Worm (Caenorhabditis elegans) whole organism, young adult: ENCODE measurements around the gene T02B11.9.

Source experiments
- B0019.2 ChIP-seq: fragments of 200-800 bp; sonication (Bioruptor generic); conservative IDR thresholded peaks from 2 replicates; pipeline ENCODE4 v1.3.6; 2022; ENCODE audit warnings: missing genetic modification reagents, missing genetic modification characterization, missing compliant biosample characterization
- B0261.1 ChIP-seq: sonication (generic microtip); optimal IDR thresholded peaks from 2 replicates; lab custom pipeline; 2016; ENCODE audit warnings: mild to moderate bottlenecking, missing genetic modification characterization, moderate library complexity, missing compliant biosample characterization
- B0336.3 ChIP-seq: fragments of 200-800 bp; sonication (Bioruptor generic); IDR thresholded peaks from 2 replicates; pipeline ENCODE4 v1.3.6; 2022; ENCODE audit warnings: missing genetic modification characterization, missing compliant biosample characterization
- C17E4.6 ChIP-seq: fragments of 200-800 bp; sonication (Bioruptor generic); IDR thresholded peaks from 2 replicates; pipeline ENCODE4 v1.3.6; 2022; ENCODE audit warnings: missing genetic modification reagents, missing genetic modification characterization, missing compliant biosample characterization
- F57C9.4 ChIP-seq: sonication (generic microtip); optimal IDR thresholded peaks from 2 replicates; lab custom pipeline; 2017; ENCODE audit warnings: mild to moderate bottlenecking, missing genetic modification characterization, missing compliant biosample characterization
- K11D2.4 ChIP-seq: fragments of 200-800 bp; sonication (Bioruptor generic); IDR thresholded peaks from 2 replicates; pipeline ENCODE4 v1.3.6; 2022; ENCODE audit warnings: missing genetic modification reagents, missing genetic modification characterization, missing compliant biosample characterization
- Y79H2A.3 ChIP-seq: fragments of 200-800 bp; sonication (Bioruptor generic); conservative IDR thresholded peaks from 2 replicates; pipeline ENCODE4 v1.3.6; 2022; ENCODE audit warnings: missing genetic modification reagents, missing genetic modification characterization, missing compliant biosample characterization
- athp-1 ChIP-seq: sonication (generic microtip); optimal IDR thresholded peaks from 2 replicates; lab custom pipeline; 2017; ENCODE audit warnings: mild to moderate bottlenecking, missing genetic modification characterization, missing compliant biosample characterization
- attf-5 ChIP-seq: fragments of 200-800 bp; sonication (Bioruptor generic); optimal IDR thresholded peaks from 2 replicates; lab custom pipeline; 2018; ENCODE audit warnings: mild to moderate bottlenecking, missing genetic modification characterization, missing compliant biosample characterization
- attf-6 ChIP-seq: fragments of 200-800 bp; sonication (Bioruptor generic); IDR thresholded peaks from 2 replicates; pipeline ENCODE4 v1.3.6; 2022; ENCODE audit warnings: missing genetic modification reagents, missing genetic modification characterization, missing compliant biosample characterization
- bed-1 ChIP-seq: fragments of 200-800 bp; sonication (Bioruptor generic); IDR thresholded peaks from 2 replicates; pipeline ENCODE4 v1.3.6; 2022; ENCODE audit warnings: missing genetic modification reagents, missing genetic modification characterization, missing compliant biosample characterization
- ccch-3 ChIP-seq: fragments of 200-800 bp; sonication (Bioruptor generic); optimal IDR thresholded peaks from 2 replicates; lab custom pipeline; 2018; ENCODE audit warnings: mild to moderate bottlenecking, missing genetic modification characterization, missing compliant biosample characterization
- ceh-40 ChIP-seq: fragments of 200-800 bp; sonication (Bioruptor generic); IDR thresholded peaks from 2 replicates; pipeline ENCODE4 v1.3.6; 2022; ENCODE audit warnings: missing genetic modification characterization, missing compliant biosample characterization
- ceh-79 ChIP-seq: sonication (generic microtip); optimal IDR thresholded peaks from 2 replicates; lab custom pipeline; 2017; ENCODE audit warnings: mild to moderate bottlenecking, missing genetic modification characterization, missing compliant biosample characterization
- ceh-91 ChIP-seq: fragments of 200-800 bp; sonication (Bioruptor generic); IDR thresholded peaks from 2 replicates; pipeline ENCODE4 v1.3.6; 2022; ENCODE audit warnings: missing genetic modification reagents, missing genetic modification characterization, missing compliant biosample characterization
- dox-1 ChIP-seq: fragments of 200-800 bp; sonication (Bioruptor generic); IDR thresholded peaks from 2 replicates; pipeline ENCODE4 v1.3.6; 2022; ENCODE audit warnings: missing genetic modification reagents, missing genetic modification characterization, missing compliant biosample characterization
- dpl-1 ChIP-seq: fragments of 150-350 bp; optimal IDR thresholded peaks from 2 replicates; lab custom pipeline; 2014; ENCODE audit warnings: missing biosample characterization, missing genetic modification reagents, missing genetic modification characterization
- egl-18 ChIP-seq: fragments of 200-800 bp; sonication (Bioruptor generic); IDR thresholded peaks from 2 replicates; pipeline ENCODE4 v1.3.6; 2022; ENCODE audit warnings: missing genetic modification reagents, missing genetic modification characterization, missing compliant biosample characterization
- egrh-3 ChIP-seq: fragments of 200-800 bp; sonication (Bioruptor generic); IDR thresholded peaks from 2 replicates; pipeline ENCODE4 v1.3.6; 2022; ENCODE audit warnings: missing genetic modification reagents, missing genetic modification characterization, missing compliant biosample characterization
- ekl-4 ChIP-seq: fragments of 200-800 bp; sonication (Bioruptor generic); IDR thresholded peaks from 2 replicates; pipeline ENCODE4 v1.3.6; 2022; ENCODE audit warnings: missing genetic modification reagents, missing genetic modification characterization, missing compliant biosample characterization
- hlh-12 ChIP-seq: sonication (generic microtip); optimal IDR thresholded peaks from 2 replicates; lab custom pipeline; 2016; ENCODE audit warnings: missing genetic modification characterization, missing compliant biosample characterization
- hmg-20 ChIP-seq: fragments of 200-800 bp; sonication (Bioruptor generic); IDR thresholded peaks from 2 replicates; pipeline ENCODE4 v1.3.6; 2022; ENCODE audit warnings: missing genetic modification reagents, missing genetic modification characterization, missing compliant biosample characterization
- hsf-1 ChIP-seq: fragments of 200-800 bp; sonication (Bioruptor generic); IDR thresholded peaks from 2 replicates; pipeline ENCODE4 v1.3.6; 2022; ENCODE audit warnings: missing genetic modification reagents, missing genetic modification characterization, missing compliant biosample characterization
- let-526 ChIP-seq: fragments of 200-800 bp; sonication (Bioruptor generic); IDR thresholded peaks from 2 replicates; pipeline ENCODE4 v1.3.6; 2022; ENCODE audit warnings: missing genetic modification reagents, missing genetic modification characterization, missing compliant biosample characterization
- lin-26 ChIP-seq: fragments of 200-800 bp; sonication (Bioruptor generic); IDR thresholded peaks from 2 replicates; pipeline ENCODE4 v1.3.6; 2022; ENCODE audit warnings: missing genetic modification reagents, missing genetic modification characterization, missing compliant biosample characterization
- madf-10 ChIP-seq: sonication (generic microtip); optimal IDR thresholded peaks from 2 replicates; lab custom pipeline; 2016; ENCODE audit warnings: mild to moderate bottlenecking, missing genetic modification characterization, missing compliant biosample characterization
- mcd-1 ChIP-seq: fragments of 200-800 bp; sonication (Bioruptor generic); IDR thresholded peaks from 2 replicates; pipeline ENCODE4 v1.3.6; 2022; ENCODE audit warnings: missing genetic modification reagents, missing genetic modification characterization, missing compliant biosample characterization
- mes-4 ChIP-seq: sonication (generic microtip); optimal IDR thresholded peaks from 2 replicates; lab custom pipeline; 2016; ENCODE audit warnings: missing genotype, missing genetic modification characterization, missing compliant biosample characterization
- nfya-1 ChIP-seq: sonication (generic microtip); optimal IDR thresholded peaks from 2 replicates; lab custom pipeline; 2017; ENCODE audit warnings: antibody characterized with exemption, missing compliant biosample characterization, missing genetic modification characterization, borderline replicate concordance; ENCODE audit not compliant: insufficient read depth
- nfyb-1 ChIP-seq: fragments of 200-800 bp; sonication (Bioruptor generic); IDR thresholded peaks from 2 replicates; pipeline ENCODE4 v1.3.6; 2022; ENCODE audit warnings: missing genetic modification reagents, missing genetic modification characterization, missing compliant biosample characterization
- nhr-90 ChIP-seq: sonication (generic microtip); optimal IDR thresholded peaks from 2 replicates; lab custom pipeline; 2016; ENCODE audit warnings: missing genotype, mild to moderate bottlenecking, missing genetic modification characterization, missing compliant biosample characterization
- pbrm-1 ChIP-seq: fragments of 200-800 bp; sonication (Bioruptor generic); IDR thresholded peaks from 2 replicates; pipeline ENCODE4 v1.3.6; 2022; ENCODE audit warnings: missing genetic modification reagents, missing genetic modification characterization, missing compliant biosample characterization
- rcor-1 ChIP-seq: fragments of 200-800 bp; sonication (Bioruptor generic); IDR thresholded peaks from 2 replicates; pipeline ENCODE4 v1.3.6; 2022; ENCODE audit warnings: missing genetic modification reagents, missing genetic modification characterization, missing compliant biosample characterization
- rec-8 ChIP-seq, 2 experiments: sonication (generic microtip); optimal IDR thresholded peaks; 2 replicates each; lab custom pipeline; 2016; ENCODE audit warnings: mild to moderate bottlenecking in 2 of 2, missing genetic modification characterization in 2 of 2, missing genetic modification reagents in 2 of 2, missing genotype in 2 of 2, missing biosample characterization in 1 of 2, missing compliant biosample characterization in 1 of 2, moderate library complexity in 1 of 2
- sdz-38 ChIP-seq: sonication (generic microtip); optimal IDR thresholded peaks from 2 replicates; lab custom pipeline; 2016; ENCODE audit warnings: missing genotype, missing genetic modification characterization, missing compliant biosample characterization
- snpc-1.1 ChIP-seq: sonication (generic microtip); optimal IDR thresholded peaks from 2 replicates; lab custom pipeline; 2017; ENCODE audit warnings: missing genetic modification characterization, mild to moderate bottlenecking, missing compliant biosample characterization, antibody characterized with exemption, moderate library complexity, missing genotype, missing genetic modification reagents; ENCODE audit not compliant: insufficient read depth
- tbp1 ChIP-seq: fragments of 200-800 bp; sonication (Bioruptor generic); optimal IDR thresholded peaks from 2 replicates; lab custom pipeline; 2018; ENCODE audit warnings: mild to moderate bottlenecking, missing genetic modification characterization, missing compliant biosample characterization
- tbx-9 ChIP-seq: sonication (generic microtip); optimal IDR thresholded peaks from 2 replicates; lab custom pipeline; 2016; ENCODE audit warnings: borderline replicate concordance, missing genetic modification characterization, inconsistent platforms, missing compliant biosample characterization
- xnd-1 ChIP-seq: sonication (generic microtip); optimal IDR thresholded peaks from 2 replicates; lab custom pipeline; 2016; ENCODE audit warnings: missing genotype, missing genetic modification reagents, missing genetic modification characterization, missing compliant biosample characterization
- zfh-2 ChIP-seq: fragments of 200-800 bp; sonication (Bioruptor generic); conservative IDR thresholded peaks from 2 replicates; pipeline ENCODE4 v1.3.6; 2022; ENCODE audit warnings: missing genetic modification reagents, missing genetic modification characterization, missing compliant biosample characterization
- ztf-18 ChIP-seq: sonication (generic microtip); optimal IDR thresholded peaks from 2 replicates; lab custom pipeline; 2016; ENCODE audit warnings: missing genotype, mild to moderate bottlenecking, missing genetic modification characterization, missing compliant biosample characterization
- ztf-3 ChIP-seq: fragments of 200-800 bp; sonication (Bioruptor generic); optimal IDR thresholded peaks from 2 replicates; lab custom pipeline; 2018; ENCODE audit warnings: mild to moderate bottlenecking, missing genetic modification characterization, missing compliant biosample characterization

T02B11.9 gene

ce11 chrV:849042-849441 lies 27.0 kb upstream of the T02B11.9 start:
- TF ChIP-seq egl-18 (GFP tag; lab: Robert Waterston, UW) (no peak), mcd-1 (GFP tag; lab: Robert Waterston, UW) (no peak), Y79H2A.3 (no peak), B0336.3 (GFP tag; lab: Robert Waterston, UW) (no peak), ceh-40 (no peak), attf-5 (GFP tag; lab: Kevin White, UChicago) (no peak), attf-6 (GFP tag; lab: Robert Waterston, UW) (no peak)

- TF ChIP-seq egrh-3 (GFP tag; lab: Robert Waterston, UW) (no peak), attf-6 (GFP tag; lab: Robert Waterston, UW) (no peak), snpc-1.1 (no peak), hmg-20 (no peak), B0019.2 (no peak), ceh-91 (GFP tag; lab: Robert Waterston, UW) (no peak), sdz-38 (tag; lab: Kevin White, UChicago) (no peak), dpl-1 (no peak), K11D2.4 (no peak), rcor-1 (GFP tag; lab: Robert Waterston, UW) (no peak), madf-10 (tag; lab: Kevin White, UChicago) (no peak), tbx-9 (tag; lab: Kevin White, UChicago) (no peak), let-526 (no peak), xnd-1 (tag; lab: Kevin White, UChicago) (no peak)
Observed at ce11 chrV:849512-849911, 26.5 kb upstream of the T02B11.9 start, which contains the start of gene srbc-12. TSS of gene srbc-12 (plus strand) at chrV:849812.

ce11 chrV:852184-852583 lies 23.9 kb upstream of the T02B11.9 start, which contains the start of gene K09C6.3:
TSS of gene K09C6.3 (plus strand) at chrV:852484.
- no peak for TF ChIP-seq ztf-3 (GFP tag; lab: Kevin White, UChicago)
- no peak for TF ChIP-seq dpl-1
- TF ChIP-seq pbrm-1 (GFP tag; lab: Robert Waterston, UW): no peak
- TF ChIP-seq lin-26 (GFP tag; lab: Robert Waterston, UW): no peak
- no peak for TF ChIP-seq ceh-79 (tag; lab: Kevin White, UChicago)
- no peak for TF ChIP-seq nfya-1 (tag; lab: Kevin White, UChicago)
- no peak for TF ChIP-seq rec-8 (tag; optimal IDR thresholded peaks at IDR 0.05; lab: Kevin White, UChicago)
- no peak for TF ChIP-seq mes-4
- no peak for TF ChIP-seq athp-1 (tag; lab: Kevin White, UChicago)
- no peak for TF ChIP-seq rcor-1 (GFP tag; lab: Robert Waterston, UW)
- TF ChIP-seq ztf-18 (tag; lab: Kevin White, UChicago): no peak
- no peak for TF ChIP-seq ccch-3 (GFP tag; lab: Kevin White, UChicago)
- TF ChIP-seq C17E4.6: no peak
- no peak for TF ChIP-seq hsf-1

ce11 chrV:854966-855365 lies 21.1 kb upstream of the T02B11.9 start, which contains the start of gene K09C6.9:
TSS of gene K09C6.9 (minus strand) at chrV:855066.
- TF ChIP-seq F57C9.4 (tag; lab: Kevin White, UChicago) (no peak), nfya-1 (tag; lab: Kevin White, UChicago) (no peak), bed-1 (GFP tag; lab: Robert Waterston, UW) (no peak), hlh-12 (no peak), madf-10 (tag; lab: Kevin White, UChicago) (no peak), tbp1 (no peak), nhr-90 (no peak), dox-1 (GFP tag; lab: Robert Waterston, UW) (no peak), zfh-2 (GFP tag; lab: Robert Waterston, UW) (no peak), B0261.1 (no peak), nfyb-1 (GFP tag; lab: Robert Waterston, UW) (no peak), ceh-91 (GFP tag; lab: Robert Waterston, UW) (no peak), ekl-4 (GFP tag; lab: Robert Waterston, UW) (no peak)
